Fruit fly (Drosophila melanogaster): Measurements from ENCODE around the gene CG4597.

Gene CG4597

DNA sequence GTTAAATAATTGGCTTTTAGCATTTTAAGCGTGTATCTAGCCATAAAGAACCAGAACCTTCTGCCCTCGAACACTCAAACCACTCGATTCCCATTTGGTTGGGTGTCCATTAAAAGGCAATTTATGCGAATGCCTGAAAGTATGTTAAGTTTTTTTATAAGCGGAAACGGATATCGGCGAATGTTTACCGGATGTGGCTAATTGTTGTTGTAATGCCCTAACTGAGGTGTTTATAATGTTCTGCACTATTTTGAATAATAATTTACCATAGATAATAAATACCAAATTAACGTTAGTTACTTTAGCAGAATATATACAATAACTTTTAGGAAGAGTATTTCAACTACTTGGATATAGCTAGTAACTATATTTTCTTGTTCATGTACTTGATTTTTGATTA, 32.6 kb upstream of the CG4597 start (continued):
- TF ChIP-seq CG7368 (GFP tag; optimal IDR thresholded peaks at IDR 0.05): no peak
- TF ChIP-seq dsx (GFP tag; optimal IDR thresholded peaks at IDR 0.05; ENCODE audit: poor library complexity, severe bottlenecking): no peak
- TF ChIP-seq CG6276 (GFP tag; optimal IDR thresholded peaks at IDR 0.05): no peak
- peak; percentile 31 for TF ChIP-seq achi (GFP tag; optimal IDR thresholded peaks at IDR 0.05)
- peak; percentile 37 for TF ChIP-seq CG8632 (GFP tag; optimal IDR thresholded peaks at IDR 0.05)
- TF ChIP-seq CG34406 (GFP tag; optimal IDR thresholded peaks at IDR 0.05): peak; percentile 58
- no peak for TF ChIP-seq Hr39 (GFP tag; optimal IDR thresholded peaks at IDR 0.05)
- no peak for TF ChIP-seq fd85E (GFP tag; optimal IDR thresholded peaks at IDR 0.05)
- TF ChIP-seq CG15336 (GFP tag; IDR thresholded peaks at IDR 0.05): no peak
- no peak for TF ChIP-seq CG31627 (GFP tag; optimal IDR thresholded peaks at IDR 0.05)
- TF ChIP-seq CG6163 (GFP tag; IDR thresholded peaks at IDR 0.05): peak; percentile 75
- TF ChIP-seq acj6 (GFP tag; optimal IDR thresholded peaks at IDR 0.05): peak; percentile 31
- no peak for TF ChIP-seq CG8319 (GFP tag; optimal IDR thresholded peaks at IDR 0.05)
- peak; percentile 1 for TF ChIP-seq CG6808 (GFP tag; optimal IDR thresholded peaks at IDR 0.05)

DNA sequence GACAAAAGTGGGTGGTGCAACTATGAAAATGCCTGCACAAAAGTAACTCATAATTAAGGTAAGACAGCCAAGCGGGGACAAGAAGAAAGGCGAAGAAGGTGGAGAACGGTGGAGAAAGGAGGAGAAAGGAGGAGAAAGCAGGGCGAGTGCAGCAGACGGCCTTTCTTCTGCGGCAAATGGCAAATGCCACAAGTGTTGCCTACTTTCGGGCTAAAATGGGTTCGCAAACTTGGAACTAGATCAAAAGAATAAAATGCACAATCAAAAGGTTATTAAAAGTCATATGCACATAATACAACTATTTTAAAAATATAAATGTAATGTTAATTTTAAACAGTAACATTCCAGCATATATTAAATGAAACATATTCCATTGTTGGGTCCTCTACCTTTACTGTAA, 27.2 kb upstream of the CG4597 start:
- TF ChIP-seq CG11294 (GFP tag; IDR thresholded peaks at IDR 0.05): no peak
- TF ChIP-seq spab (GFP tag; optimal IDR thresholded peaks at IDR 0.05): no peak
- TF ChIP-seq pdm3 (GFP tag; optimal IDR thresholded peaks at IDR 0.05): no peak

DNA sequence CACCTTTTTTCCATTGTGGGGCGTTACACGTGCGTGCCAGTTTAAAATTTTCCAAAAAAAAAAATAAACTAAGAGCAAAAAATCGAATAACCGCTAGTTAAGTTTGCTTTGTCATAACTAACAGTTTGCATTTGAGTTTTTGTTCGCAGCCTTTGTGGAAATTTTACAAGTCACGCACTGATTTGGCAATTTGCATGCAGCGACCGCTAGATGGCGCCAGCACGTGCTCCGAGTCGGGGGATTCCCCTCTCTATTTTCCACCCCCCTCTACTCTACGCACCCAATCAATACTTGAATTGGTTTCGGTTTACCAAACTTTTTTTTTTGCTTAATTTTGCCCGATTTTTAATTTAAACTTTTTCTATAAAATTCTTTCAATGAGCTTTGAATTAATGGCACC, 4.1 kb upstream of the CG4597 start:
- TF ChIP-seq CG32006 (GFP tag; optimal IDR thresholded peaks at IDR 0.05) (no peak), CG6792 (GFP tag; optimal IDR thresholded peaks at IDR 0.05) (no peak), Gug (GFP tag; IDR thresholded peaks at IDR 0.05) (no peak), Hr38 (GFP tag; optimal IDR thresholded peaks at IDR 0.05) (no peak), Smox (GFP tag; optimal IDR thresholded peaks at IDR 0.05) (no peak), achi (GFP tag; optimal IDR thresholded peaks at IDR 0.05) (no peak), Blimp-1 (GFP tag; optimal IDR thresholded peaks at IDR 0.05) (no peak), ss (GFP tag; optimal IDR thresholded peaks at IDR 0.05) (no peak), fd59A (GFP tag; optimal IDR thresholded peaks at IDR 0.05) (no peak), acj6 (GFP tag; optimal IDR thresholded peaks at IDR 0.05) (no peak), dac (GFP tag; optimal IDR thresholded peaks at IDR 0.05) (no peak), CG7368 (GFP tag; optimal IDR thresholded peaks at IDR 0.05) (no peak)

DNA sequence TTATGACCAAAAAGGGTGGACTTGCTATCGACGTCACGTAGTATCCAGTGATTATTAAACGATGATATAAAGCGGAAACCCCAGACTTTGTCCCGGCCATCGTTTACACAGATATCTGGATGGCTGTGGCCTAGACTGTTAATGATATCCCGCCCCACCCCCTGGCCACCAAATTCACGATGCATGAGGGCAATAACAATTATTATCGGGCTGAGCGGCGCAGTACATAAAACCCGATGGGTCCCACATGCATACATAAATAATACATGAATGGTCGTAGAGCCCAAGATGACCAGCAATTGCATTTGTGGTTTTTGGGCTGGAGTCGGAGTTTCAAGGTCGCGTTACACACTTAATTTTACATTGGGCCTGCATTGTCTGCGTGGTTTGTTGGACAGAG, 1.7 kb upstream of the CG4597 start:
- no peak for TF ChIP-seq Sox102F (GFP tag; optimal IDR thresholded peaks at IDR 0.05)
- no peak for TF ChIP-seq Gug (GFP tag; IDR thresholded peaks at IDR 0.05)
- TF ChIP-seq CG9139 (GFP tag; optimal IDR thresholded peaks at IDR 0.05): no peak
- TF ChIP-seq Smox (GFP tag; optimal IDR thresholded peaks at IDR 0.05): no peak
- TF ChIP-seq CG1621 (tag; optimal IDR thresholded peaks at IDR 0.05): no peak
- no peak for TF ChIP-seq CG11902 (GFP tag; optimal IDR thresholded peaks at IDR 0.05)
- TF ChIP-seq fkh (GFP tag; optimal IDR thresholded peaks at IDR 0.05): no peak
- TF ChIP-seq CG8632 (GFP tag; optimal IDR thresholded peaks at IDR 0.05): no peak
- TF ChIP-seq CG11294 (GFP tag; IDR thresholded peaks at IDR 0.05): no peak
- no peak for TF ChIP-seq CG4318 (GFP tag; optimal IDR thresholded peaks at IDR 0.05)
- TF ChIP-seq CG6808 (GFP tag; optimal IDR thresholded peaks at IDR 0.05): peak; percentile 25
- 0 out of 3 replicates have a peak, but pooled peaks have one; percentile 14 for TF ChIP-seq CG6163 (GFP tag; IDR thresholded peaks at IDR 0.05)
- no peak for TF ChIP-seq OdsH (GFP tag; optimal IDR thresholded peaks at IDR 0.05)
- TF ChIP-seq pdm3 (GFP tag; optimal IDR thresholded peaks at IDR 0.05): no peak
- no peak for TF ChIP-seq CG15336 (GFP tag; IDR thresholded peaks at IDR 0.05)
- TF ChIP-seq Eip78C (GFP tag): peak; percentile 44
- TF ChIP-seq svp (GFP tag): peak; percentile 25
- peak in 1 of 2 experiments; percentile 27 for TF ChIP-seq ss (GFP tag; optimal IDR thresholded peaks at IDR 0.05)
- no peak for TF ChIP-seq CG3919 (GFP tag; optimal IDR thresholded peaks at IDR 0.05)
- TF ChIP-seq CG6792 (GFP tag; optimal IDR thresholded peaks at IDR 0.05): no peak
- no peak for TF ChIP-seq fd85E (GFP tag; optimal IDR thresholded peaks at IDR 0.05)
